Worm (Caenorhabditis elegans): ENCODE measurements around the gene adah-1.

ce11 chrIV:7036790-7037189 is 12.8 kb downstream of the adah-1 start, which contains the start of gene ufl-1:
- TF ChIP-seq skn-1 (tag; optimal IDR thresholded peaks at IDR 0.05) (no peak), lin-39 (tag; optimal IDR thresholded peaks at IDR 0.05) (no peak), blmp-1 (tag; optimal IDR thresholded peaks at IDR 0.05; ENCODE audit: insufficient read depth) (no peak), lin-13 (GFP tag; optimal IDR thresholded peaks at IDR 0.05) (no peak), unc-62 (GFP tag; optimal IDR thresholded peaks at IDR 0.05) (no peak), snpc-4 (tag; optimal IDR thresholded peaks at IDR 0.05) (no peak), ama-1 (optimal IDR thresholded peaks at IDR 0.05) (no peak), F13H6.1 (tag; optimal IDR thresholded peaks at IDR 0.05) (no peak), nhr-6 (tag; optimal IDR thresholded peaks at IDR 0.05) (no peak), zag-1 (tag; optimal IDR thresholded peaks at IDR 0.05) (no peak), nhr-23 (tag; optimal IDR thresholded peaks at IDR 0.05) (no peak), mbf-1 (tag; optimal IDR thresholded peaks at IDR 0.05) (no peak), elt-3 (tag; optimal IDR thresholded peaks at IDR 0.05) (no peak)

Data from whole organism, L2 larva.